In genomic region chr3L:8383968-8384367, dm6 we compare ENCODE assay signal across 3 fruit fly cellular contexts.
TF ChIP-seq lines count a peak whose summit lies in the region.

No protein-coding gene starts in this region.

- no peak for TF ChIP-seq CTCF in whole organism, embryonic (GFP tag; optimal IDR thresholded peaks at IDR 0.05; lab: Kevin White, UChicago)

TF ChIP-seq in whole organism, embryonic, 481 proteins besides CTCF, POLR2A, EP300 and RAD21:
- no peak for TF ChIP-seq CG6813 (GFP tag; optimal IDR thresholded peaks at IDR 0.05; lab: Kevin White, UChicago)
- 0 out of 2 replicates have a peak, but pooled peaks have one; percentile 5 for TF ChIP-seq esg (GFP tag; conservative IDR thresholded peaks at IDR 0.05; lab: Robert Waterston, UW)
- 0 out of 2 replicates have a peak, but pooled peaks have one; percentile 24 for TF ChIP-seq Drgx (GFP tag; IDR thresholded peaks at IDR 0.05; lab: Robert Waterston, UW)
- TF ChIP-seq bsh (GFP tag; optimal IDR thresholded peaks at IDR 0.05; lab: Kevin White, UChicago): peak in 1 of 2 experiments; percentile 26
- no peak for TF ChIP-seq CG11504 (tag; optimal IDR thresholded peaks at IDR 0.05; lab: Kevin White, UChicago)
- TF ChIP-seq ci (GFP tag; IDR thresholded peaks at IDR 0.05; lab: Robert Waterston, UW): no peak
- peak; percentile 3 for TF ChIP-seq Oli (tag; optimal IDR thresholded peaks at IDR 0.05; lab: Kevin White, UChicago)
- TF ChIP-seq CG6683 (GFP tag; optimal IDR thresholded peaks at IDR 0.05; lab: Kevin White, UChicago): no peak
- no peak for TF ChIP-seq kay (GFP tag; optimal IDR thresholded peaks at IDR 0.05; lab: Kevin White, UChicago)
- peak; percentile 11 for TF ChIP-seq Sox102F (GFP tag; optimal IDR thresholded peaks at IDR 0.05; lab: Kevin White, UChicago)
- peak; percentile 15 for TF ChIP-seq sens (GFP tag; lab: Kevin White, UChicago)
- 0 out of 3 replicates have a peak, but pooled peaks have one; percentile 17 for TF ChIP-seq dysf (GFP tag; IDR thresholded peaks at IDR 0.05; lab: Robert Waterston, UW)
- TF ChIP-seq schlank (tag; optimal IDR thresholded peaks at IDR 0.05; lab: Kevin White, UChicago): no peak
- no peak for TF ChIP-seq kni (GFP tag; optimal IDR thresholded peaks at IDR 0.05; lab: Kevin White, UChicago)
- no peak for TF ChIP-seq yki (optimal IDR thresholded peaks at IDR 0.05; lab: Kevin White, UChicago)
- no peak for TF ChIP-seq CG16779 (GFP tag; IDR thresholded peaks at IDR 0.05; lab: Robert Waterston, UW)
TF ChIP-seq in whole organism, embryonic: peak in this region for 7.

TF ChIP-seq in whole organism, prepupa, 60 proteins besides CTCF, POLR2A, EP300 and RAD21 (continues in another document):
- TF ChIP-seq Smox (GFP tag; optimal IDR thresholded peaks at IDR 0.05; lab: Kevin White, UChicago): no peak
- no peak for TF ChIP-seq CG10669 (GFP tag; optimal IDR thresholded peaks at IDR 0.05; lab: Kevin White, UChicago)
- TF ChIP-seq OdsH (GFP tag; optimal IDR thresholded peaks at IDR 0.05; lab: Kevin White, UChicago): peak; percentile 27
- no peak for TF ChIP-seq CG6163 (GFP tag; IDR thresholded peaks at IDR 0.05; lab: Robert Waterston, UW)
- peak; percentile 84 for TF ChIP-seq CG32006 (GFP tag; optimal IDR thresholded peaks at IDR 0.05; lab: Kevin White, UChicago)
- TF ChIP-seq achi (GFP tag; optimal IDR thresholded peaks at IDR 0.05; lab: Kevin White, UChicago): peak; percentile 27
- TF ChIP-seq svp (GFP tag; lab: Kevin White, UChicago): no peak
- no peak for TF ChIP-seq Eip75B (GFP tag; optimal IDR thresholded peaks at IDR 0.05; lab: Kevin White, UChicago)
- no peak for TF ChIP-seq Hr39 (GFP tag; optimal IDR thresholded peaks at IDR 0.05; lab: Kevin White, UChicago)
- no peak for TF ChIP-seq Ets96B (tag; optimal IDR thresholded peaks at IDR 0.05; lab: Kevin White, UChicago)
- TF ChIP-seq Ets21C (GFP tag; optimal IDR thresholded peaks at IDR 0.05; lab: Kevin White, UChicago): no peak
- TF ChIP-seq CG6808 (GFP tag; optimal IDR thresholded peaks at IDR 0.05; lab: Kevin White, UChicago): no peak
- TF ChIP-seq Lpt (GFP tag; optimal IDR thresholded peaks at IDR 0.05; lab: Kevin White, UChicago): no peak
- TF ChIP-seq CG8632 (GFP tag; optimal IDR thresholded peaks at IDR 0.05; lab: Kevin White, UChicago): no peak
- no peak for TF ChIP-seq CG10631 (GFP tag; optimal IDR thresholded peaks at IDR 0.05; lab: Kevin White, UChicago)
- TF ChIP-seq CG8319 (GFP tag; optimal IDR thresholded peaks at IDR 0.05; lab: Kevin White, UChicago): no peak
- no peak for TF ChIP-seq CG3919 (GFP tag; optimal IDR thresholded peaks at IDR 0.05; lab: Kevin White, UChicago)
- TF ChIP-seq Sox14 (GFP tag; optimal IDR thresholded peaks at IDR 0.05; lab: Kevin White, UChicago): no peak
- no peak for TF ChIP-seq dsx (GFP tag; optimal IDR thresholded peaks at IDR 0.05; lab: Kevin White, UChicago; ENCODE audit: poor library complexity, severe bottlenecking)
- TF ChIP-seq Gug (GFP tag; IDR thresholded peaks at IDR 0.05; lab: Robert Waterston, UW): no peak
- no peak for TF ChIP-seq lz (GFP tag; optimal IDR thresholded peaks at IDR 0.05; lab: Kevin White, UChicago)
- TF ChIP-seq CG15336 (GFP tag; IDR thresholded peaks at IDR 0.05; lab: Robert Waterston, UW): peak; percentile 73
- TF ChIP-seq Met (GFP tag; optimal IDR thresholded peaks at IDR 0.05; lab: Kevin White, UChicago): no peak
- peak; percentile 59 for TF ChIP-seq CG4318 (GFP tag; optimal IDR thresholded peaks at IDR 0.05; lab: Kevin White, UChicago)
- peak in 1 of 2 experiments; percentile 59 for TF ChIP-seq salr (GFP tag; optimal IDR thresholded peaks at IDR 0.05; lab: Kevin White, UChicago)
- TF ChIP-seq CG11902 (GFP tag; optimal IDR thresholded peaks at IDR 0.05; lab: Kevin White, UChicago): no peak
- no peak for TF ChIP-seq Sox102F (GFP tag; optimal IDR thresholded peaks at IDR 0.05; lab: Kevin White, UChicago)
- no peak for TF ChIP-seq CG34406 (GFP tag; optimal IDR thresholded peaks at IDR 0.05; lab: Kevin White, UChicago)
- peak; percentile 24 for TF ChIP-seq net (GFP tag; optimal IDR thresholded peaks at IDR 0.05; lab: Kevin White, UChicago)
- no peak for TF ChIP-seq CG9139 (GFP tag; optimal IDR thresholded peaks at IDR 0.05; lab: Kevin White, UChicago)
- no peak for TF ChIP-seq Hr38 (GFP tag; optimal IDR thresholded peaks at IDR 0.05; lab: Kevin White, UChicago)
- no peak for TF ChIP-seq spab (GFP tag; optimal IDR thresholded peaks at IDR 0.05; lab: Kevin White, UChicago)
- TF ChIP-seq pdm3 (GFP tag; optimal IDR thresholded peaks at IDR 0.05; lab: Kevin White, UChicago): peak; percentile 23
- no peak for TF ChIP-seq CG11762 (GFP tag; optimal IDR thresholded peaks at IDR 0.05; lab: Kevin White, UChicago; ENCODE audit: insufficient read depth)
- peak; percentile 21 for TF ChIP-seq CG6276 (GFP tag; optimal IDR thresholded peaks at IDR 0.05; lab: Kevin White, UChicago)
- TF ChIP-seq eg (GFP tag; IDR thresholded peaks at IDR 0.05; lab: Robert Waterston, UW): peak; percentile 50; the same call in 2 of the 3 replicates
- TF ChIP-seq vri (GFP tag; optimal IDR thresholded peaks at IDR 0.05; lab: Kevin White, UChicago): no peak
- TF ChIP-seq acj6 (GFP tag; optimal IDR thresholded peaks at IDR 0.05; lab: Kevin White, UChicago): no peak
- TF ChIP-seq CG6792 (GFP tag; optimal IDR thresholded peaks at IDR 0.05; lab: Kevin White, UChicago): no peak
- TF ChIP-seq CG6854 (GFP tag; optimal IDR thresholded peaks at IDR 0.05; lab: Kevin White, UChicago): no peak

TF ChIP-seq in whole organism, pupa, 21 proteins besides CTCF, POLR2A, EP300 and RAD21:
- TF ChIP-seq CG15710 (tag; optimal IDR thresholded peaks at IDR 0.05; lab: Kevin White, UChicago): no peak
- no peak for TF ChIP-seq CG4496 (GFP tag; IDR thresholded peaks at IDR 0.05; lab: Robert Waterston, UW)
- no peak for TF ChIP-seq CG13204 (GFP tag; optimal IDR thresholded peaks at IDR 0.05; lab: Kevin White, UChicago)
- peak; percentile 21 for TF ChIP-seq CG14655 (GFP tag; optimal IDR thresholded peaks at IDR 0.05; lab: Kevin White, UChicago)
- TF ChIP-seq EcR (GFP tag; optimal IDR thresholded peaks at IDR 0.05; lab: Kevin White, UChicago): no peak
- 0 out of 2 replicates have a peak, but pooled peaks have one; percentile 13 for TF ChIP-seq CG10348 (GFP tag; IDR thresholded peaks at IDR 0.05; lab: Robert Waterston, UW)
- TF ChIP-seq CG34367 (tag; optimal IDR thresholded peaks at IDR 0.05; lab: Kevin White, UChicago): no peak
- peak; percentile 30; the same call in 1 of the 3 replicates for TF ChIP-seq fd96Ca (GFP tag; IDR thresholded peaks at IDR 0.05; lab: Robert Waterston, UW)
- TF ChIP-seq Pif1A (GFP tag; optimal IDR thresholded peaks at IDR 0.05; lab: Kevin White, UChicago): peak; percentile 43
- no peak for TF ChIP-seq CG17806 (tag; optimal IDR thresholded peaks at IDR 0.05; lab: Kevin White, UChicago)
- TF ChIP-seq Ets98B (GFP tag; IDR thresholded peaks at IDR 0.05; lab: Robert Waterston, UW): 0 out of 2 replicates have a peak, but pooled peaks have one; percentile 14
- TF ChIP-seq Pif1B (GFP tag; optimal IDR thresholded peaks at IDR 0.05; lab: Kevin White, UChicago): peak; percentile 12
- TF ChIP-seq CG9948 (tag; optimal IDR thresholded peaks at IDR 0.05; lab: Kevin White, UChicago): no peak
- TF ChIP-seq D1 (tag; optimal IDR thresholded peaks at IDR 0.05; lab: Kevin White, UChicago): no peak
- TF ChIP-seq CG32121 (GFP tag; IDR thresholded peaks at IDR 0.05; lab: Robert Waterston, UW): no peak
- peak; percentile 32 for TF ChIP-seq CG8301 (tag; optimal IDR thresholded peaks at IDR 0.05; lab: Kevin White, UChicago)

Comparison
In these comparisons a context has a peak if more than half of its experiments do, and no peak if none do; other contexts are left out.
1. Of the 7 proteins assayed by ChIP-seq in both whole organism, embryonic and whole organism, prepupa: peak only in whole organism, embryonic: Sox102F; only in whole organism, prepupa: none; in both: none; in neither: 6.